Worm (Caenorhabditis elegans): Measurements from ENCODE around the gene nlp-7.
"Not testable (repeated sequence)": the region's sequence is repeated elsewhere in the genome, so short reads cannot be mapped to it uniquely, and the experiment has no call there.

The nlp-7 gene

DNA sequence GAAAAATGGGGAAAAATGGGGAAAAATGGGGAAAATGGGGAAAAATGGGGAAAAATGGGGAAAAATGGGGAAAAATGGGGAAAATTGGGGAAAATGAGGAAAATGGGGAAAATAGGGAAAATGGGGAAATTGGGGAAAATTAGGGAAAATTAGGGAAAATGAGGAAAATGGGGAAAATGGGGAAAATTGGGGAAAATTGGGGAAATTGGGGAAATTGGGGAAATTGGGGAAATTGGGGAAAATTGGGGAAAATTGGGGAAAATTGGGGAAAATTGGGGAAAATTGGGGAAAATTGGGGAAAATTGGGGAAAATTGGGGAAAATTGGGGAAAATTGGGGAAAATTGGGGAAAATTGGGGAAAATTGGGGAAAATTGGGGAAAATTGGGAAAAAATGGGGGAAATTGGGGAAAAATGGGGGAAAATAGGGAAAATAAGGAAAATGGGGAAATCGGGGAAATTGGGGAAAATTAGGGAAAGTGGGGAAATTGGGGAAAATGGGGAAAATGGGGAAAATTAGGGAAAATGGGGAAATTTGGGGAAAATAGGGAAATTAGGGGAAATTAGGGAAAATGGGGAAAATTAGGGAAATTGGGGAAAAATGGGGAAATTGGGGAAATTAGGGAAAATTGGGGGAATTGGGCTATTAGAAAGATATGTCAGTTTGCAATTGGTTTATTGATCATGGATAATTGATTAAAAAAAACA is 9.9 kb downstream of the nlp-7 start:
- TF ChIP-seq W03F9.2 (tag; optimal IDR thresholded peaks at IDR 0.05) (no peak), dao-5 (tag; optimal IDR thresholded peaks at IDR 0.05) (no peak), him-1 (tag; optimal IDR thresholded peaks at IDR 0.05) (no peak)

DNA sequence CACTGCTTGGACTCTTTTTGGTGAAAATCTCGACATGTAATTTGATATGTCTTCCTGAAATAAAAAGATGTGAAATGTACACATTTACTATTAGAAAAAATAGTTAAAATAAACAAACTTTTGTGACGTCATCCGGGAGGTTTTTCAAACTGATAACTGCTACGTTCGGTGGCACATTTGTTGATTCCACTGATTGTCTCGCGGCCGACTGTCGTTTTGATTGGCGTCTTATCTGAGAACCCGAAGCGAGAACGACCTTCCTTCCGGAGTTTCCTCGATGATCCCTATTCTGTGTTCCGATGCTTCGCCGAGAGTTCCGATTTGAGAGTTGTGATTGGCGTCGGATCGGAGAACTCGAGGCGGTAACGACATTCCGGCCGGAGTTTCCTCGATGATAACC is 11.2 kb downstream of the nlp-7 start:
- TF ChIP-seq W03F9.2 (tag; optimal IDR thresholded peaks at IDR 0.05) (no peak), him-1 (tag; optimal IDR thresholded peaks at IDR 0.05) (no peak), dao-5 (tag; optimal IDR thresholded peaks at IDR 0.05) (no peak)

DNA sequence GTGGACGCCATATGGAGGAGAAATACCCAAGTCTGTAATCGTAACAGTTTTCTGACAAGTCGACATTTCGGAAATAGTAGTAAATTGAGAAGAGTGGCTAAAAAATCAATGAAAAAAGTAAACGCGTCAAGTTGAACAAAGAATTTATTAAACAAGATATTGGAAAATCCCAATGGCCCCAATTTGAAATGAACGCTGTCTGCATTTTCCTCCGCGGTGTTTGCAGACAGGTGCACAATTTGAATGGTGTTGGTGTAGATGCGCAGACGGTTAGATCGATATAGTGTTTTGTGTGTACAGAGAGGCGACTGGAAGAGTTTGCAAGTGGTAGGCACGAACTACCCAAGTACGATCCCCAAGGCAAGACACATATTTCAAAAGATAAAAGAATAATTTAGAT is 12.0 kb downstream of the nlp-7 start, which contains the start of the genes H35N09.2 and H35N09.1:
H35N09.2 (minus strand) TSS at position 54 of the 400 bp plus-strand sequence.
H35N09.1 (plus strand) TSS at position 335 of the 400 bp plus-strand sequence.
- no peak for TF ChIP-seq him-1 (tag; optimal IDR thresholded peaks at IDR 0.05)
- TF ChIP-seq dao-5 (tag; optimal IDR thresholded peaks at IDR 0.05): no peak
- TF ChIP-seq W03F9.2 (tag; optimal IDR thresholded peaks at IDR 0.05): no peak

DNA sequence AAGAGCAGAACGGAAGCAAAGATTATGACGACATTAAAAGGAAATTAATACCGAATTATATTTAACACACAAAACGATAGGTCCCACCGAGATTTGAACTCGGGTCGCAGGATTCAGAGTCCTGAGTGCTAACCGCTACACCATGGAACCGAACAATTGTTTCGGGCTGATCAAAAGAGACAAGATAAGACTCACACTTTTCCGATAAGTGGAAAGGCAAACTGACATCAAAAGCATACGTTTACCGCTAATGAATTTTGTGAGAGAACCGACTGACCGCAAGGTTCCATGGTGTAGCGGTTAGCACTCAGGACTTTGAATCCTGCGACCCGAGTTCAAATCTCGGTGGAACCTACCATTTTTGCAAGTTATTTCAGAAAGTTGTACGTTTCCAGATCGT is 15.8 kb downstream of the nlp-7 start:
- TF ChIP-seq W03F9.2 (tag; optimal IDR thresholded peaks at IDR 0.05) (no peak), dao-5 (tag; optimal IDR thresholded peaks at IDR 0.05) (peak; percentile 12), him-1 (tag; optimal IDR thresholded peaks at IDR 0.05) (no peak)

DNA sequence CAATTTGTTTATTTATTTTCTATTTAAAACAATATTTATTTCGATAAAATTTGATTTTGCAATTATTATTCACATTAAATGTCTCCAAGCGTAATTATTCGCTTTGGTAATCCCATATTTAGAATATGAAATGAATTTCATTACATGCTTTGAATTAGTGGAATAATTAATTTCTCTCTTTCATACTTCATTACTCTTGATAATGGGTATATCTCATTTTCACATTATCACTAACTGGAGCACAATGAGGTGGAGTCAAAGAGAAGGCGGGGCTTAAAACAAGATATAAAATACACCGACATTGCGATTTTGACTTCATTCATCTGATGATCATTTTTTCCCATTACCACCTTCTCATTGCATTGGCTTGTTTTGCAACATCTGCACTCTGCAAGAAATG is 17.6 kb downstream of the nlp-7 start, which contains the start of gene K01A12.4:
K01A12.4 (plus strand) TSS at position 301 of the 400 bp plus-strand sequence.
- TF ChIP-seq him-1, dao-5, W03F9.2 (tag; optimal IDR thresholded peaks at IDR 0.05): not testable (repeated sequence)

DNA sequence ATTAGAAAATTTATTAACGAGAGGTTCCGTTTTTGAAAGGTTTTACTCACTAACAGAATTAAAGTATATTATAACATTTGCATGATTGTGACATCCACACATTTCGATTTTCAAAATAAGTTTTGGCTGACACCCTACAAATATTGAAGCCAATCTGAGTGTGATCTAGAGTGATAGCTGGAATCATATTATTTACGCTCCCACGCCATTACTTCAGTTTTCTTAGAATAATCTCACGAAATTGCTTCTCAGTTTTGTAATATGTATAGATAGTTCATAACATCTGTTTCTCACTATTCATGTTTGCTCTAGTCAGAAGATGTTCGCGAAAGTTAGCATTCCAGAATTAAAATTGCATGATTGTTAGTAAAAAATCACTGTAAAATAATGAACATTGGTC is 19.3 kb downstream of the nlp-7 start:
- TF ChIP-seq W03F9.2 (tag; optimal IDR thresholded peaks at IDR 0.05): no peak
- TF ChIP-seq him-1 (tag; optimal IDR thresholded peaks at IDR 0.05): no peak
- TF ChIP-seq dao-5 (tag; optimal IDR thresholded peaks at IDR 0.05): no peak

DNA sequence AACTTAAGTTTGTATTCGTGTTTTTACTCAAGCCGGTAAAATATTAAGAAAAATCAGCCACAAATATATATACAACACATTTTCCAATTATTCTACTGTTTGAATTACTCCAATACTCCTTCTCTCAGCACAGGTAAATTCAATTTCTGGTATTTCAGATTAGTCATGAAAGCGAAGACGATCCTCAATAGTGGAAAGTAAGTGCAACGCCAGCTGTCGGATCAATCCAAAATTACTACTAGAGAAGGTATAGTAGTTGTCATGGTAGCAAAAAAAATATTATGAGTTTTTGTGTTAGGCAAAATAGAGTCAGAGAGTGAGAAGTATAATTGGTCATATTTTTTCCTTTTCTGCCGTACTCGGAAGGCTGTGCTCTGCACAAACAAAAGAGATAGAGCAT is 20.1 kb downstream of the nlp-7 start, which contains the start of gene K01A12.2:
K01A12.2 (plus strand) TSS at position 301 of the 400 bp plus-strand sequence.
- TF ChIP-seq him-1 (tag; optimal IDR thresholded peaks at IDR 0.05) (no peak), W03F9.2 (tag; optimal IDR thresholded peaks at IDR 0.05) (no peak), dao-5 (tag; optimal IDR thresholded peaks at IDR 0.05) (no peak)

DNA sequence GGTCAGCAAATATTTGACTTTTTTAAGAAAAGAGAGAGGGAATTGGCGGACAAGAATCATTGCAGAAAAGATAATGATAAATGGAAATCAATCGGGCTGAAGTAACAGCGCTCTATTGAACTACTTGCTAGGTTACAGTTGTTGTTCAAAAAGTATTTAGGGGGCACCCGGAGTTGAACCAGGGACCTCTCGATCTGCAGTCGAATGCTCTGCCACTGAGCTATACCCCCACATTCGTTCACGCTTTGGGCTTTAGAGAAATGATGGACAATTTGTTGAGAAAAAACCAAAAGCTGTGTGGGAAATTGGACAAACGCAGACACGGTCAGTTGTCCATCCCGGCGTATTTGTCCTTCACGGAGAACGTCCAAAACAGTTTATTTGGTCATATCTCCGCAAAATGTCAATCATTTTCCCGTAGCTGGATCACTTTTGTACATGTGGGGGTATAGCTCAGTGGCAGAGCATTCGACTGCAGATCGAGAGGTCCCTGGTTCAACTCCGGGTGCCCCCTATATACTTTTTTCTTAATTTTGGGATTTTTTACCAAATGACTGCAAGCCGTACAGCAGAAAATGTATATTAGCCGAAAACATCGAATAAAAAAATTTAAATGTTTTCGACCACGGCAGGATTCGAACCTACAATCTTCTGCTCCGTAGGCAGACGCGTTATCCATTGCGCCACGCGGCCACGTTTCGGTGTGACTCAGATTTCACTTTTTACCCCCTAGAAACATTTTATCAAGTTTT is 31.0 kb downstream of the nlp-7 start:
- TF ChIP-seq W03F9.2 (tag; optimal IDR thresholded peaks at IDR 0.05) (peak; percentile 15), him-1 (tag; optimal IDR thresholded peaks at IDR 0.05) (no peak), dao-5 (tag; optimal IDR thresholded peaks at IDR 0.05) (peak; percentile 14)

DNA sequence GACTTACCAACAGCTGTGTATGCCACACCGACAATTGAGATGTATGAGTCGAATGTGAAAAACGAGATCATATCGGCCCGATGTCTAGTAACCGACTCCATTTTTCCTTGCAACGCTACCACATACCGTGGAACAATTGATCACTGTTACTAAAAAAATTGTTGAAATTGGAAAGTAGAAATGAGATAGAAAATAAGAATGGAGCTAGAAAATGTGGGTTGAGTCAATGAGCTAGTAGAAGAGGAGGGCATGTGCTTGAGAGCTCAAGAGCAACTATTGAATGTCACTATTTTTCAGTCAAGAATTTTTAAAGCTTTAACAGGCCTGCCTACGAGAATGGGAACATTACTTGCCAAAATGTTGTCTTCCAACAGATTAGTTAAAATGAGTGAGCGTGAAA is 32.1 kb downstream of the nlp-7 start, which contains the start of gene K01A12.3:
K01A12.3 (minus strand) TSS at position 101 of the 400 bp plus-strand sequence.
- no peak for TF ChIP-seq him-1 (tag; optimal IDR thresholded peaks at IDR 0.05)
- TF ChIP-seq W03F9.2 (tag; optimal IDR thresholded peaks at IDR 0.05): no peak
- TF ChIP-seq dao-5 (tag; optimal IDR thresholded peaks at IDR 0.05): no peak

DNA sequence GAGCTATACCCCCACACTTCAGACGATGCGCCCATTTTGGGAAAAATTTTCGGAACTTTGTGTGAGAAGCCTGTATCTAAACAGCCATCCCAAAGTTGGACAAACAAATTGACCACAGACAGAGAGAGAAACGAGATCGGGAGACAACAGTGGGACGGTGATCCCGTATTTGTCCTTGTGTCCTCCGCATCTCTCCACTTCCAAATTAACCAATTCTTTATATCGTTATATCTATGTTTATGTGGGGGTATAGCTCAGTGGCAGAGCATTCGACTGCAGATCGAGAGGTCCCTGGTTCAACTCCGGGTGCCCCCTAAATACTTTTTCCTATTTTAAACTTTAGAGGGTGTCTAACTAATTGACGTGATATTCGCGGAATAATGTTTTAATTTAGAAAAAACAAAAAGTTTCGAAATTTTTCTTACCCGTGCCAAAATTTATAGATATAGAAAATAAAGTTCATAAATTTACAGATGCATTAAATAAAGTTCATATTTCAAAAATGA is 45.8 kb downstream of the nlp-7 start:
- TF ChIP-seq dao-5 (tag; optimal IDR thresholded peaks at IDR 0.05) (no peak), W03F9.2 (tag; optimal IDR thresholded peaks at IDR 0.05) (no peak), him-1 (tag; optimal IDR thresholded peaks at IDR 0.05) (no peak)

DNA sequence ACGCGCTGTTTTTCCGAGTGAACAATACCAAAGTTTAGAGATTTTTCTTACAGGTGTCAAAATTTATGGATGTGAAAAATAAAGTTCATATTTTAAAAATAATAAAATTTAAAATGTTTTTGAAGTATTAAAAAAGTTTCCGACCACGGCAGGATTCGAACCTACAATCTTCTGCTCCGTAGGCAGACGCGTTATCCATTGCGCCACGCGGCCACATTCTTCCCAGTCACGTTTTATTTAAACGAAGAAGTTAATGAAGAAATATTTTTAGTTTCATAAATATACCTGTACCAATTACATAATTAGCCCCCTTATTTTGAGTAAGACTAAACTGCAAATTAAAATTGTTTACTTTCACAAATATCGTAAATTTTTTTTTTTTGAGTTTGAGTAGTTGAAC is 47.7 kb downstream of the nlp-7 start:
- peak; percentile 1 for TF ChIP-seq W03F9.2 (tag; optimal IDR thresholded peaks at IDR 0.05)
- no peak for TF ChIP-seq dao-5 (tag; optimal IDR thresholded peaks at IDR 0.05)

All from whole organism, L4/young adult.